Worm (Caenorhabditis elegans) whole organism, young adult: ENCODE results near the gene F49E12.7.

Source experiments
- D2030.7 ChIP-seq: fragments of 200-800 bp; sonication (Bioruptor generic); IDR thresholded peaks from 2 replicates; pipeline ENCODE4 v1.3.6; 2022; ENCODE audit warnings: missing genetic modification reagents, missing genetic modification characterization, missing compliant biosample characterization
- ceh-79 ChIP-seq: sonication (generic microtip); optimal IDR thresholded peaks from 2 replicates; lab custom pipeline; 2017; ENCODE audit warnings: mild to moderate bottlenecking, missing genetic modification characterization, missing compliant biosample characterization
- lin-54 ChIP-seq: fragments of 200-800 bp; sonication (Bioruptor generic); optimal IDR thresholded peaks from 2 replicates; lab custom pipeline; 2018; ENCODE audit warnings: mild to moderate bottlenecking, missing genetic modification characterization, missing compliant biosample characterization
- nhr-27 ChIP-seq: fragments of 200-800 bp; sonication (Bioruptor generic); optimal IDR thresholded peaks from 2 replicates; lab custom pipeline; 2018; ENCODE audit warnings: mild to moderate bottlenecking, missing genetic modification characterization, moderate library complexity, missing compliant biosample characterization

- TF ChIP-seq nhr-27 (tag; lab: Kevin White, UChicago) (no peak), D2030.7 (GFP tag; lab: Robert Waterston, UW) (no peak), ceh-79 (tag; lab: Kevin White, UChicago) (no peak), lin-54 (GFP tag; lab: Kevin White, UChicago) (no peak)
Observed at ce11 chrII:8346384-8346783, 49.6 kb downstream of the F49E12.7 start, which contains the start of gene eff-1.
